Fruit fly (Drosophila melanogaster): ENCODE data around the gene CG14857.

The CG14857 gene

DNA sequence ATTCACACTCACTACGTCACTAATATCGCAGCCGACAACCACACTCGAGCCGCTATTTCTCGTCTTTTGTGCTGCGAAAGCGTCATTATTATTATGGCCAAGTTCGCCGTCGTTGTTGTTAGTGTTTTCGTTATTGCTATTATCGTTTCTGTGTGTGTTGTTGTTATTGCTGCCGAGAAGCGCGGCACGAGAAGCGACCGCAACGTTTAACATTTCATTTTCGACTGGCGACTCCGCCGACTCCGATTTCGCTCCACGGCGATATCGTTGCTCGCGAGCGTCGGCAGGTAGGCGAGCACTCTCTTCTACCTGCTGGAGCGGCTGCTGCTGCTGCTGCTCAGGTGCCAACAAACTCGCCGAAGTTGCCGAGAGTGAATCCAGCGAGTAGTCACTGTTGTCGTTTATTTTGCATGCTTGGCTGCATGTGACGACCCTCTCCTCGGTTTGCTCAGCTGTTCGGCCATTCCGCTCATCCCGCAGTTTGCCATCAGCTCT is 16.2 kb downstream of the CG14857 start (continued):
- TF ChIP-seq grn (GFP tag; optimal IDR thresholded peaks at IDR 0.05): no peak
- TF ChIP-seq Dp (GFP tag; optimal IDR thresholded peaks at IDR 0.05): no peak
- no peak for TF ChIP-seq tio (GFP tag; optimal IDR thresholded peaks at IDR 0.05)
- no peak for TF ChIP-seq Doc2 (GFP tag; IDR thresholded peaks at IDR 0.05)
- TF ChIP-seq gt (GFP tag; IDR thresholded peaks at IDR 0.05): no peak
- no peak for TF ChIP-seq CG33213 (GFP tag; optimal IDR thresholded peaks at IDR 0.05)
- no peak for TF ChIP-seq gce (GFP tag; IDR thresholded peaks at IDR 0.05)
- TF ChIP-seq GATAe (GFP tag; conservative IDR thresholded peaks at IDR 0.05): no peak
- TF ChIP-seq CG6854 (GFP tag; optimal IDR thresholded peaks at IDR 0.05): no peak
- no peak for TF ChIP-seq aop (GFP tag; IDR thresholded peaks at IDR 0.05)
- TF ChIP-seq CG2875 (GFP tag; optimal IDR thresholded peaks at IDR 0.05): no peak
- TF ChIP-seq Dek (tag; optimal IDR thresholded peaks at IDR 0.05): no peak
- peak; percentile 70; the same call in 2 of the 3 replicates for TF ChIP-seq Aef1 (GFP tag; IDR thresholded peaks at IDR 0.05)
- TF ChIP-seq Camta (GFP tag; optimal IDR thresholded peaks at IDR 0.05): no peak
- no peak for TF ChIP-seq CG17359 (tag; optimal IDR thresholded peaks at IDR 0.05)
- no peak for TF ChIP-seq ken (GFP tag; IDR thresholded peaks at IDR 0.05)
- TF ChIP-seq prd (optimal IDR thresholded peaks at IDR 0.05): no peak
- TF ChIP-seq prd (GFP tag; IDR thresholded peaks at IDR 0.05): no peak
- TF ChIP-seq tll (GFP tag; optimal IDR thresholded peaks at IDR 0.05): peak in 1 of 2 experiments; percentile 42
- TF ChIP-seq CG18764 (GFP tag; optimal IDR thresholded peaks at IDR 0.05): no peak
- TF ChIP-seq br (optimal IDR thresholded peaks at IDR 0.05): no peak
- TF ChIP-seq ems (GFP tag; optimal IDR thresholded peaks at IDR 0.05): no peak
- no peak for TF ChIP-seq nerfin-1 (tag; optimal IDR thresholded peaks at IDR 0.05)
- TF ChIP-seq unc-4 (GFP tag; IDR thresholded peaks at IDR 0.05; ENCODE audit: partially characterized antibody): no peak
- no peak for TF ChIP-seq Xrp1 (GFP tag; IDR thresholded peaks at IDR 0.05)
- no peak for TF ChIP-seq CG2199 (GFP tag; IDR thresholded peaks at IDR 0.05)
- TF ChIP-seq CG3838 (GFP tag; optimal IDR thresholded peaks at IDR 0.05): no peak
- no peak for TF ChIP-seq tup (GFP tag; optimal IDR thresholded peaks at IDR 0.05)
- no peak for TF ChIP-seq CG8089 (GFP tag; optimal IDR thresholded peaks at IDR 0.05)
- no peak for TF ChIP-seq CG10462 (GFP tag; optimal IDR thresholded peaks at IDR 0.05)
- TF ChIP-seq CG10147 (GFP tag; optimal IDR thresholded peaks at IDR 0.05): no peak
- peak; percentile 18; the same call in 1 of the 3 replicates for TF ChIP-seq CG34422 (GFP tag; IDR thresholded peaks at IDR 0.05)
- peak; percentile 96 for TF ChIP-seq Jarid2 (GFP tag; optimal IDR thresholded peaks at IDR 0.05)
- TF ChIP-seq lmd (GFP tag; IDR thresholded peaks at IDR 0.05): no peak
- no peak for TF ChIP-seq CG2116 (GFP tag; optimal IDR thresholded peaks at IDR 0.05)
- no peak for TF ChIP-seq CG17328 (GFP tag; IDR thresholded peaks at IDR 0.05)
- no peak for TF ChIP-seq Nf-YA (GFP tag; IDR thresholded peaks at IDR 0.05)
- TF ChIP-seq Dip3 (GFP tag; optimal IDR thresholded peaks at IDR 0.05): no peak
- no peak for TF ChIP-seq repo (GFP tag; optimal IDR thresholded peaks at IDR 0.05)
- TF ChIP-seq otp (GFP tag; IDR thresholded peaks at IDR 0.05): no peak
- TF ChIP-seq crol (GFP tag; IDR thresholded peaks at IDR 0.05): 0 out of 2 replicates have a peak, but pooled peaks have one; percentile 44
- no peak for TF ChIP-seq CG14667 (GFP tag; IDR thresholded peaks at IDR 0.05)
- no peak for TF ChIP-seq usp (GFP tag; optimal IDR thresholded peaks at IDR 0.05)
- TF ChIP-seq CG6683 (GFP tag; optimal IDR thresholded peaks at IDR 0.05): no peak
- no peak for TF ChIP-seq da (GFP tag; optimal IDR thresholded peaks at IDR 0.05)
- no peak for TF ChIP-seq CG2120 (GFP tag; optimal IDR thresholded peaks at IDR 0.05)
- no peak for TF ChIP-seq gfzf (GFP tag; optimal IDR thresholded peaks at IDR 0.05)
- no peak for TF ChIP-seq ttk (GFP tag; IDR thresholded peaks at IDR 0.05)
- no peak for TF ChIP-seq psq (GFP tag; optimal IDR thresholded peaks at IDR 0.05)
- TF ChIP-seq MTF-1 (GFP tag; optimal IDR thresholded peaks at IDR 0.05; ENCODE audit: borderline replicate concordance): no peak
- peak; percentile 89 for TF ChIP-seq Deaf1 (tag; optimal IDR thresholded peaks at IDR 0.05)
- no peak for TF ChIP-seq CG2678 (tag; optimal IDR thresholded peaks at IDR 0.05)

Data from whole organism, embryonic.